Worm (Caenorhabditis elegans): ENCODE data around the gene B0454.26.

DNA sequence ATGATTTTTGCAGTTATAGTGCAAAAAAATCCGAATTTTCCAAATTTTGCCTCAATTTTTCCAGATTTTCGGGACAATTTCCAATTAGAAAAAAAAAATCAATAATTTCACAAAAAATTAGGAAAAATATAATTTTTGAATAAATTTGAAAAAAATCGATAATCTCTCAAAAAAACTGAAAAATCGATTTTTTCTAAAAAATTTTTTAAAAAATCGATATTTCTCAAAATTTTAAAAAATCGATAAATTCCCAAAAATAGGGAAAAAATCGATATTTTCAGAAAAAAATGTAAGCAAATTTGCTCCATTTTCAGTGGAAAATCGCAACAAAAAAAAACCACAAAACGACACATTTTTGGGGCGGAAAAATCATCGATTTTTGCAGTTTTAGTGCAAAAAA, 29.5 kb upstream of the B0454.26 start:
- TF ChIP-seq med-1 (GFP tag; optimal IDR thresholded peaks at IDR 0.05; ENCODE audit: insufficient read depth) (no peak), flt-1 (GFP tag; IDR thresholded peaks at IDR 0.05) (no peak), ztf-29 (GFP tag; IDR thresholded peaks at IDR 0.05) (no peak), ztf-23 (GFP tag; IDR thresholded peaks at IDR 0.05) (no peak), tab-1 (GFP tag; IDR thresholded peaks at IDR 0.05) (no peak), ref-1 (GFP tag; conservative IDR thresholded peaks at IDR 0.05) (no peak), cog-1 (tag; optimal IDR thresholded peaks at IDR 0.05) (no peak), T22C8.4 (GFP tag; IDR thresholded peaks at IDR 0.05) (peak; percentile 89)
